Worm (Caenorhabditis elegans): ENCODE results near the gene gsy-1.

The gsy-1 gene

DNA sequence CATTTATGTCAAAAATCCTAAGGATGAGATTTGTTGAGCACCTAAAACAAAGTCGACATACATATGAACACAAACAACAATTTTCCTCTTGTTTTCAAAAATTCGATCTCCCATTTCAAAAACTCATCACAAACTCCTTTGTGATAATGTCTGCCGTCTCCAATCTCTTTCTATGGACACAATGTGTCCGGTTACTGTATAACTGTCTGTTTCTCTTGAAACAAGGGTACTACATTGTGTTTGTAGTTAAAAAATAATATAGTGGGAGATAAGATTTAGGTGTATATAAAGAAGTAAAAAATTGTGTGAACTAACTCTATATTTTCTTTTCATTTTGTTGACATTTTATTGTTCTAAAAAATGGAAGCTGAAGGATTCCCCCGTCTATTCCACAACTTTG lies 47.6 kb downstream of the gsy-1 start, which contains the start of gene bcmo-1:
TSS of gene bcmo-1 (plus strand) at position 330 of the 400 bp plus-strand sequence.
- no peak for TF ChIP-seq C34F6.9 (tag; optimal IDR thresholded peaks at IDR 0.05)
- no peak for TF ChIP-seq alr-1 (tag; optimal IDR thresholded peaks at IDR 0.05)
- no peak for TF ChIP-seq skn-1 (tag; optimal IDR thresholded peaks at IDR 0.05)
- TF ChIP-seq unc-55 (GFP tag; optimal IDR thresholded peaks at IDR 0.05): no peak
- TF ChIP-seq peb-1 (tag; optimal IDR thresholded peaks at IDR 0.05): no peak
- no peak for TF ChIP-seq Y55F3AM.14 (GFP tag; optimal IDR thresholded peaks at IDR 0.05)
- TF ChIP-seq nhr-25 (tag; optimal IDR thresholded peaks at IDR 0.05): no peak
- no peak for TF ChIP-seq zag-1 (tag; optimal IDR thresholded peaks at IDR 0.05)
- TF ChIP-seq nhr-11 (tag; optimal IDR thresholded peaks at IDR 0.05): no peak
- no peak for TF ChIP-seq mab-5 (tag; optimal IDR thresholded peaks at IDR 0.05)
- TF ChIP-seq elt-3 (tag; optimal IDR thresholded peaks at IDR 0.05): no peak
- no peak for TF ChIP-seq unc-62 (GFP tag; optimal IDR thresholded peaks at IDR 0.05)
- no peak for TF ChIP-seq unc-39 (tag; optimal IDR thresholded peaks at IDR 0.05)
- TF ChIP-seq nhr-12 (tag; optimal IDR thresholded peaks at IDR 0.05): no peak
- no peak for TF ChIP-seq R02D3.7 (tag; optimal IDR thresholded peaks at IDR 0.05)
- TF ChIP-seq mdl-1 (tag; optimal IDR thresholded peaks at IDR 0.05): no peak
- no peak for TF ChIP-seq F13H6.1 (tag; optimal IDR thresholded peaks at IDR 0.05)
- no peak for TF ChIP-seq sma-9 (GFP tag; optimal IDR thresholded peaks at IDR 0.05)
- TF ChIP-seq sma-9 (tag; optimal IDR thresholded peaks at IDR 0.05): no peak
- no peak for TF ChIP-seq crh-2 (tag; optimal IDR thresholded peaks at IDR 0.05)

DNA sequence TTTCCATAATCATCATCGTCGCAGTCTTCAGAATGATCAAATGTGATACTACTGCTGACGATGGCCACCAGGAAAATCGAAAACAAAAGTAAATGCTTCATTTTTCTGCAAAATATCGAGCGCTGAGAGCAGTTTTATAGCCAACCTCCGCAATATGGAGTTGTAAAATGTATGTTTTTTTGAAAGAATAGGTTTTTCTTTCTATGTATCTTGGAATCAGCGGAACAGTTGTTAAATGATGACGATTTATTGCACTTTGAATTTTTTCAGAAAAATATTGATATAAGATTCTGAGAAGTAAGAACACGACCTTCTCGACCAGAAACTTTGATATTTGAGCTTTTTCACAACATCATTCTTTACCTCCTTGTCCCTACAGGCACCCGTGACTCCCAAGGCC lies 49.1 kb downstream of the gsy-1 start, which contains the start of gene Y46G5A.23:
TSS of gene Y46G5A.23 (minus strand) at position 101 of the 400 bp plus-strand sequence.
- TF ChIP-seq peb-1 (tag; optimal IDR thresholded peaks at IDR 0.05): no peak
- TF ChIP-seq egl-27 (tag; optimal IDR thresholded peaks at IDR 0.05): no peak
- TF ChIP-seq lin-13 (GFP tag; optimal IDR thresholded peaks at IDR 0.05): no peak
- no peak for TF ChIP-seq sma-3 (GFP tag; optimal IDR thresholded peaks at IDR 0.05)
- TF ChIP-seq ztf-11 (tag; optimal IDR thresholded peaks at IDR 0.05): no peak
- no peak for TF ChIP-seq nhr-11 (tag; optimal IDR thresholded peaks at IDR 0.05)
- TF ChIP-seq mab-5 (tag; optimal IDR thresholded peaks at IDR 0.05): no peak
- TF ChIP-seq nhr-10 (tag; optimal IDR thresholded peaks at IDR 0.05): no peak
- no peak for TF ChIP-seq lin-11 (tag; optimal IDR thresholded peaks at IDR 0.05)
- TF ChIP-seq nhr-25 (tag; optimal IDR thresholded peaks at IDR 0.05): no peak
- no peak for TF ChIP-seq lsy-2 (tag; optimal IDR thresholded peaks at IDR 0.05)
- no peak for TF ChIP-seq lin-39 (tag; optimal IDR thresholded peaks at IDR 0.05)
- TF ChIP-seq nhr-12 (tag; optimal IDR thresholded peaks at IDR 0.05): no peak
- TF ChIP-seq nhr-237 (tag; optimal IDR thresholded peaks at IDR 0.05): no peak
- no peak for TF ChIP-seq Y55F3AM.14 (GFP tag; optimal IDR thresholded peaks at IDR 0.05)

DNA sequence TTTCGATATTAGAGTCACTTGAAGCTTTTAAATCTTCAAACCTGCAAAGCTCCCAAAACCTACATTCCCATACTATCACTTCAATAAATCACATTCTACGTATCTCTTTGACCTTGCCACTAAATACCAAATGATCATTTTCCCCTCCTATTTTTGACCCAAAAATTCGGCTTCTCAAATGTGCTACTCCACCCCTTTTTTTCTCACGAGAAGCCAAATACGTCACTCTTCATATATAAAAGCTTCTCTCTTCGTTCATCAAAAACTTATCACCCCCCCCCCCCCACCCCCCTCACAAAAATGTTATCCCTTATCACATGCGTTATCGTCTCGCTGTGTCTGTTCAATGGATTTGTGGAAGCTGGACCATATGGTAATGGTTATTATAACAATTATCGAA lies 51.2 kb downstream of the gsy-1 start, which contains the start of gene Y46G5A.38:
TSS of gene Y46G5A.38 (plus strand) at position 301 of the 400 bp plus-strand sequence.
- TF ChIP-seq nhr-6 (tag; optimal IDR thresholded peaks at IDR 0.05) (no peak), elt-1 (tag; optimal IDR thresholded peaks at IDR 0.05) (no peak), ceh-82 (tag; optimal IDR thresholded peaks at IDR 0.05) (no peak), unc-39 (tag; optimal IDR thresholded peaks at IDR 0.05) (no peak), nhr-129 (tag; optimal IDR thresholded peaks at IDR 0.05) (no peak), fos-1 (tag; optimal IDR thresholded peaks at IDR 0.05) (no peak), dmd-4 (tag; optimal IDR thresholded peaks at IDR 0.05) (no peak), zag-1 (tag; optimal IDR thresholded peaks at IDR 0.05) (no peak), gmeb-1 (tag; optimal IDR thresholded peaks at IDR 0.05) (no peak), nhr-12 (tag; optimal IDR thresholded peaks at IDR 0.05) (no peak), F13H6.1 (tag; optimal IDR thresholded peaks at IDR 0.05) (no peak), lin-39 (tag; optimal IDR thresholded peaks at IDR 0.05) (no peak), mab-5 (tag; optimal IDR thresholded peaks at IDR 0.05) (no peak), sma-3 (GFP tag; optimal IDR thresholded peaks at IDR 0.05) (no peak), aly-2 (tag; optimal IDR thresholded peaks at IDR 0.05) (no peak), egl-27 (tag; optimal IDR thresholded peaks at IDR 0.05) (no peak), lin-13 (GFP tag; optimal IDR thresholded peaks at IDR 0.05) (no peak)

ce11 chrII:12824463-12824862 lies 53.5 kb downstream of the gsy-1 start:
- no peak for TF ChIP-seq snpc-4 (tag; optimal IDR thresholded peaks at IDR 0.05)
- no peak for TF ChIP-seq egl-27 (tag; optimal IDR thresholded peaks at IDR 0.05)
- TF ChIP-seq unc-55 (GFP tag; optimal IDR thresholded peaks at IDR 0.05): no peak
- TF ChIP-seq fos-1 (tag; optimal IDR thresholded peaks at IDR 0.05): no peak
- no peak for TF ChIP-seq nhr-237 (tag; optimal IDR thresholded peaks at IDR 0.05)
- no peak for TF ChIP-seq ama-1 (optimal IDR thresholded peaks at IDR 0.05)
- TF ChIP-seq dmd-4 (tag; optimal IDR thresholded peaks at IDR 0.05): no peak
- no peak for TF ChIP-seq elt-1 (tag; optimal IDR thresholded peaks at IDR 0.05)
- no peak for TF ChIP-seq skn-1 (tag; optimal IDR thresholded peaks at IDR 0.05)
- no peak for TF ChIP-seq nhr-6 (tag; optimal IDR thresholded peaks at IDR 0.05)
- TF ChIP-seq nhr-129 (tag; optimal IDR thresholded peaks at IDR 0.05): no peak
- TF ChIP-seq ztf-1 (GFP tag; conservative IDR thresholded peaks at IDR 0.05): no peak
